Fruit fly (Drosophila melanogaster): Measurements from ENCODE around the gene CG44362.

DNA sequence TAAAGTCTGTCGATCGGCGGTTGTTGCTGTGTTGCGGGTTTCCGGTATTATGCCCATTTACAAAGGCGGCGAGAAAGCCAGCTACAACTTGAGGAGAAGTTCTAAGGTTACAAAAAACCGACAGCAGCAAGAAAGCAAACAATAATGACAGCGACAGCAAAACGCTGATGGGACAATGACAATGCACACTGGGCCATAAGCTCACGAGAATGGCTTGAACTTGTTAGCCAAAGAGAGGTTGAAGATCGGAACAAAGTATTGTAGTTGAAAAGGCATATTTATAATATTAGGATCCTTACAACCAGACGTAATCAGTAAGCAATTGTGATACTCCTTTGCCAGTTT lies 16.9 kb upstream of the CG44362 start:
- TF ChIP-seq CG8301 (tag; optimal IDR thresholded peaks at IDR 0.05) (no peak), CG8159 (tag; optimal IDR thresholded peaks at IDR 0.05) (no peak), CG15710 (tag; optimal IDR thresholded peaks at IDR 0.05) (no peak), CG14655 (GFP tag; optimal IDR thresholded peaks at IDR 0.05) (no peak), CG34367 (tag; optimal IDR thresholded peaks at IDR 0.05) (no peak), CG13204 (GFP tag; optimal IDR thresholded peaks at IDR 0.05) (no peak), Snoo (tag; optimal IDR thresholded peaks at IDR 0.05) (no peak), CG4496 (GFP tag; IDR thresholded peaks at IDR 0.05) (no peak), Pif1B (GFP tag; optimal IDR thresholded peaks at IDR 0.05) (no peak), rn (GFP tag; IDR thresholded peaks at IDR 0.05) (no peak), EcR (GFP tag; optimal IDR thresholded peaks at IDR 0.05) (no peak), Ets98B (GFP tag; IDR thresholded peaks at IDR 0.05) (no peak), gl (tag; optimal IDR thresholded peaks at IDR 0.05) (no peak), CG9948 (tag; optimal IDR thresholded peaks at IDR 0.05) (no peak)
